Fruit fly (Drosophila melanogaster): ENCODE measurements around the gene Srp68.

The Srp68 gene

DNA sequence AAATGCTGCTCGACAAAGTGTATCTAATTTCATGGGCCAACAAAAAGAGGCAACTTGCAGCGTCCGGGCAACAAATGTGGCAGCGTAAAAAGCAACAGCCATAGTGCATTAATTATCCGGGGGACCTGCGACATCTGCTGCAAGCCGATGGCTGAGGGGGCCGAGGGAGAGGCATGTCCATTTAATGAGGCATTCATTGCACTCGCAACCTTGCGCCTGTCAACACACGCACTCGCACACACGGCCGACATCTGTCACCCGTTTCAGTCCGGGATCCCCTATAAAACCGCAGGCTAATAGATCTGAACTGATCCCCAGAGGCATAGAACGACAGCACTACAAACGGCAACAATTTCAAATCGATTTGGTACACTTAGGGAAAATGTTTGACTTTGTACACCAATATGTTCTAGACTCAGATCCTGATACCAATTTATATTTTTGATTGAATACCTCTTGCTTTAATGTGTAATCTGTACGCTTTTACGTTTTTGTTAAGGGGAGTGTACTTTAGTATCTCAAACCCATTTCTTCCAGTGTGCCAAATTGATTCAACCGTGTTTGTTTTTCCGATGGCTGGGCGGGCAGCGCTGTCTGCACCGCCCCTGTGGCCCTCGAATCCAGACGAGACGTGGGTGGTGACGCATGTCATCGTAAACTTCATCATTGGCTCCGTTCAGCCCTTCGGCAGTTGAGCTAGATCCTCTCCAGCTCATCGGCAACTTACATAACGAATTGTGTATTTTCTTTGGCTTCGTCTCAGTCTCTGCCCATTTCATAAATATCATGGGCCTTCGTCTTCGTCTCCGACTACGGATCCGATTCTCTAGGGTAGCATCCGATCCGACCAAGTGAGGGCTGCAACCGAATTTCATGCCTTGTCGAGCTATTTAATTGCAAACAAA, 36.9 kb downstream of the Srp68 start:
- no peak for TF ChIP-seq psq (optimal IDR thresholded peaks at IDR 0.05)
- TF ChIP-seq ttk (optimal IDR thresholded peaks at IDR 0.05) = no peak
- no peak for TF ChIP-seq insv (optimal IDR thresholded peaks at IDR 0.05)
- TF ChIP-seq Sin3A (optimal IDR thresholded peaks at IDR 0.05) = no peak
- no peak for TF ChIP-seq Myc (optimal IDR thresholded peaks at IDR 0.05)
- no peak for TF ChIP-seq h (optimal IDR thresholded peaks at IDR 0.05)

DNA sequence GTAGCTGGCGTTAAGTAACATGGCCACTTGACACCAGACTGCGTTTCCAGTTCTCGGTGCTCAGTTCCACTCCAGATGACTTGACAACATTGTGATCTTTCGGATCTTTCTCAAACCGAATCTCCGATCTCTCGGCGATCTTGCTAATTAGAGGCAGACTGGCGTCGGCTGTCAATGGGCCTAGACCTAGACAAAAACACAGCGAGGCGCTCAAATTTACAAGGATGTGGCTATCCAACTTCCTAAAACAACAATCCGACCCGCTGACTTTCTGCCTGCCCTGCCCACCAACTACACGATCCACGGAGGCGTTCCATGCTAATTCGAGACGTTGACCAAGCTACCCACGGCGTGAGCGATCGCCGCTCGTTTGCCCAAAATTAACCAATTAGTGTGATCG, 38.9 kb downstream of the Srp68 start:
- TF ChIP-seq ttk (optimal IDR thresholded peaks at IDR 0.05) = no peak
- TF ChIP-seq h (optimal IDR thresholded peaks at IDR 0.05) = no peak
- TF ChIP-seq psq (optimal IDR thresholded peaks at IDR 0.05) = no peak
- no peak for TF ChIP-seq Sin3A (optimal IDR thresholded peaks at IDR 0.05)
- no peak for TF ChIP-seq insv (optimal IDR thresholded peaks at IDR 0.05)
- no peak for TF ChIP-seq Myc (optimal IDR thresholded peaks at IDR 0.05)

DNA sequence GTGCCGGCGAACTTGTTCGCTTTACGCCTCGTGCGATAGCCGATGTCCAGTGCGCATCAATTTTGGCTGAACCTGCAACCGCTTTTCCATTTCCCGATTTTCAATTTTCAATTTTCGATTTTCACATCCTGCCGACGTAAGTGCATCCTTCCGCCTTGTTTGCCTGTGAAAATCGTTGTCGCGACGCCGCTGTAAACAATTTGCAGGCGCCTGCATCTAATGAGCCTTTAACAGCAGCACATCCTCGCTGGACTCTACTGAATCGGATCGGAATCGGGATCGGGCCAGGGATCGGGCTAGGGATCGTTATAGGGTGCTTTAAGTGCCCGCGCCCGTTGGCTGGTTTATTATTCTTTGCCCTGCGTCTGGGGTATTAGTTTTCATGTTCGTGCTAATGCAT, 42.6 kb downstream of the Srp68 start:
- TF ChIP-seq ttk (optimal IDR thresholded peaks at IDR 0.05) (no peak), Sin3A (optimal IDR thresholded peaks at IDR 0.05) (no peak), psq (optimal IDR thresholded peaks at IDR 0.05) (no peak), h (optimal IDR thresholded peaks at IDR 0.05) (no peak), Myc (optimal IDR thresholded peaks at IDR 0.05) (no peak), insv (optimal IDR thresholded peaks at IDR 0.05) (no peak)

DNA sequence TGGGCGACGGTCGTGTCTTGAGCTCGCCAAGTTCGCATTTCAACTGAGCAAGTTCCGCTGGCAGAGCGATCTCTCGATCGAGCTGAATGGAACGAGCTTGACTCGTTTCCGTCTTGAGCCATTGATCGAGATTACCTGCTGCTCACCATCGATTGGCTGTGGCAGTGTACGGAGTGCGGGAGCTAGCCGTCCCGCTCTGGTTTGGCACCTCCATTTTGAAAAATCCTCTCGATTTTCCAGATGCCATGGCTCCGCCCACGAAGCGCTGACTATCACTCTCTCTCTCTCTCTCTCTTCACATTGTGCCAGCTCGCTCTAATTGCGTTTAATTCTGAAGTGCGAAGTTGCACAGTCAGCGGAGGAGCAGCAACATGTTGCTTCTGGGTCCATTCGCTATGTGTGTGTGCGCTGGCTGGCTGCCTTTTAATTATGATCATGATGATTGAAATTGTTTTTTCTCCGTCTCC, 44.4 kb downstream of the Srp68 start, which contains the start of gene Doc2:
Gene Doc2 (minus strand): TSS at position 51 of the 467 bp plus-strand sequence.
- no peak for TF ChIP-seq psq (optimal IDR thresholded peaks at IDR 0.05)
- TF ChIP-seq ttk (optimal IDR thresholded peaks at IDR 0.05) = no peak
- TF ChIP-seq Sin3A (optimal IDR thresholded peaks at IDR 0.05) = no peak
- no peak for TF ChIP-seq h (optimal IDR thresholded peaks at IDR 0.05)
- no peak for TF ChIP-seq Myc (optimal IDR thresholded peaks at IDR 0.05)
- TF ChIP-seq insv (optimal IDR thresholded peaks at IDR 0.05) = no peak

DNA sequence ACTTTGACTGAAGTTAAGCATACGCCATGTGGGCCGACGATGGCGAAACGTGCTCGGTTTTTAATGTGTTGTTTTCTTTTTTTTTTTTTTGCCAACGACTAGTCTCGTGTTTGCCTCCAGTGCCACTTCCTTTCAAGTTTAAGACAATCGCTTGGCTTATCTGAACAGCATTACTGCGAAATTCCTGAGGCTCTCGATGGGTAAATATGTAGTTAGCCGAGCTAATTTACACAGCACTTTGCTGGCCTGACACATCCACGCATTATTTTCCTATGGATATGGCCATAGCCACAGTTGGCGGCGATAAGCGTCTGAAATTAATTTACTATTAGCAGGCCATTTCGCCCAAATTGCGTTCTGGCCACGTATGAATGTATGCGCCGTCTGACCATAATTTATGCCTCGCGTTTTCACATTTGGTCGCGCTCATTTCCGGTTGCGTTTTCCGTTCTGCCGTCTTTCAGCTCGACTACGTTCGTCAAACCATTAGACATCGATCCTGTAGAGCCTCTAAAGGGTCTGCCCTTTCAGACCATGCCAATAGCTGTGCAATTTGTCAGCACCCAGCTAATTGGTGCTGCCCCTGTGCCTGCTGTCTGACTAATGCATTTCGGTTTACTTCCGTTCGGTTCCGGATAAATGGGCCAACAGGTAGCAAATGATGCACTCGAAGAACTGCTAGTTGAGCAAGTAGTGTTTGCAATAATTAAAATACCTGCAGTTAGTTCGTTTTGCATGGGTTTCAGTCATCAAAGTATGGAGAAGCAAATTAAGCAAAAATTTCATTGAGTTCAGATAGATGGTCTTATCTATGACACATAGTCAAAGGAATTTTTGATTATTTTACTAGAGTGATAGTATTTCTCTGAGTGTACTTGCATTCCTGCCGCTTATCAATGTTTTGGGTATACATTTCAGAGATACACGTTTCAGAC, 45.9 kb downstream of the Srp68 start:
- TF ChIP-seq insv (optimal IDR thresholded peaks at IDR 0.05) = no peak
- no peak for TF ChIP-seq Myc (optimal IDR thresholded peaks at IDR 0.05)
- no peak for TF ChIP-seq psq (optimal IDR thresholded peaks at IDR 0.05)
- no peak for TF ChIP-seq h (optimal IDR thresholded peaks at IDR 0.05)
- no peak for TF ChIP-seq Sin3A (optimal IDR thresholded peaks at IDR 0.05)
- TF ChIP-seq ttk (optimal IDR thresholded peaks at IDR 0.05) = no peak

DNA sequence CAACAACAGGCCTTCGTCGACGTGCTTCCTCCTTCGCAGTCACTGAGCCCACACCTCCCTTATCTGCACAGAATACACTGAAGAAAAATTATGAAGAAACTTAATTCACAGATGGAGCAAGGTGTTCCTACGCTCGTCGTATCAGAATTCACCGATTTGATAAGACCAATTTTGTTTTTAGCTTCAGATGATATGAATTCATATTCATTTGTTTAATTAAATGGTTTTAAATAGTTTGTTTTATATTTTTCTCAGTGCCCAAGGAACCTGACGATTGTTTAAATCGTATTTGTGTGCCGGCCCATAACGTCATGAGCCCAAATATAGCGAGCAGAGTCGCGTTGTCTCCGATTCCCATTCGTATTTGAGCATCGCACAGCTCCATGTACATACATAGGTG, 48.8 kb downstream of the Srp68 start:
- TF ChIP-seq Myc (optimal IDR thresholded peaks at IDR 0.05) (no peak), Sin3A (optimal IDR thresholded peaks at IDR 0.05) (no peak), psq (optimal IDR thresholded peaks at IDR 0.05) (no peak), h (optimal IDR thresholded peaks at IDR 0.05) (no peak), insv (optimal IDR thresholded peaks at IDR 0.05) (no peak), ttk (optimal IDR thresholded peaks at IDR 0.05) (no peak)

DNA sequence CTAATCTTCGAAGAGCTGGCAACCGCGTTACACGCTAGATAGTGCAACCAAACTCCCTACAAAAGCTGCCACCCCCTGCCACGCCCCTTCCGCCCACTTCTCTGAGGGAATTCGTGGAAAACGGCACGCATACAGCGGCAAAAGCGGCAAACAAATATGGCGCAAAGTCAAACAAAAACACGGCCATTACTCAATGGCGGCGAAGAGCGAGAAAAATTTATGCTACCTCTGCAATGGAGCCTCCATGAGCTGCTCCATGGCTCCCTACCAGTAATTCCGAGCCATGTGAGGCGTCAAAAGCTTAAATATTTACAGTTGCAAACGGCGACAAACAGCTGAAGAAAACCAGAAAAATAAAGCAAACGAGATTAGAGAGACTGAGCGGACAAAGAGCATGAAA, 49.9 kb downstream of the Srp68 start:
- no peak for TF ChIP-seq Sin3A (optimal IDR thresholded peaks at IDR 0.05)
- no peak for TF ChIP-seq insv (optimal IDR thresholded peaks at IDR 0.05)
- TF ChIP-seq Myc (optimal IDR thresholded peaks at IDR 0.05) = no peak
- TF ChIP-seq psq (optimal IDR thresholded peaks at IDR 0.05) = no peak
- TF ChIP-seq ttk (optimal IDR thresholded peaks at IDR 0.05) = no peak
- no peak for TF ChIP-seq h (optimal IDR thresholded peaks at IDR 0.05)

DNA sequence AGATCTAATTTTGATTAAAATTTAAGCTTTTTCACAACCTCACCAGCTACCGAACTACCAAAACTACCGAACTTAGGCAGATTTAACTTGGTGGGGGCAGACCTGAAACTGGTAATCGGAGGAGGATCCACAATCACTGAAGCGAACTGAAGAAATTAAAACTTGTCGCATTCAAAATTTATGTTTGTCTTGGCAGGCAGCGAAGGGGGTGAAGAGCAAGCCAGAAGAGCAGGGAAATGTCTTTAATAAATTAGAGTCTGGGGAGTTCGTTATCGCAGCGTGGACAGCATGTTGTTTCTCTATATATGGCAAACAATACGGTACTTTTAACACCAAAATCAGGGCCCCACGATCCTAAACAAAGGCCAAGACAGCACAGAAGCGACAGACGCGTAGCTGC, 50.3 kb downstream of the Srp68 start:
- TF ChIP-seq ttk (optimal IDR thresholded peaks at IDR 0.05) (no peak), Myc (optimal IDR thresholded peaks at IDR 0.05) (no peak), Sin3A (optimal IDR thresholded peaks at IDR 0.05) (no peak), psq (optimal IDR thresholded peaks at IDR 0.05) (no peak)

DNA sequence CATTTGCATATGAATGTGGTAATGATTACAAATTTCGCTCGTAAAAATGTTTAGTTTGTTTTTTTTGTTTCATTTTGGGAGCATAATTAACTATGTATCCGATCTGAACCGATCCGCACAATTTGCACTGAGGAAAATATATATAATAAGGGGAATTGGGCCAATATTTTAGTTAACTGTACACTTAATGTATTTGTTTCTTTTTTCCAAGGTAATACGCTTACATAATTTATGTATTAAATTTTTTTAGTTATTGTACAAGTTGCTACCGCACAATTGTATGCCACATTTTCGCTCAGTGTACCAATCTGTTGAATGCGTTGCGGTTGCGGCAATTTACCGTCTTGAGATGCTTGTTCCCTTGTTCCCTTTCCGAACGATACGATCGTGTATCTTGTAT, 50.8 kb downstream of the Srp68 start:
- TF ChIP-seq ttk (optimal IDR thresholded peaks at IDR 0.05) (no peak), insv (optimal IDR thresholded peaks at IDR 0.05) (no peak), Sin3A (optimal IDR thresholded peaks at IDR 0.05) (no peak), h (optimal IDR thresholded peaks at IDR 0.05) (no peak), Myc (optimal IDR thresholded peaks at IDR 0.05) (no peak), psq (optimal IDR thresholded peaks at IDR 0.05) (no peak)

DNA sequence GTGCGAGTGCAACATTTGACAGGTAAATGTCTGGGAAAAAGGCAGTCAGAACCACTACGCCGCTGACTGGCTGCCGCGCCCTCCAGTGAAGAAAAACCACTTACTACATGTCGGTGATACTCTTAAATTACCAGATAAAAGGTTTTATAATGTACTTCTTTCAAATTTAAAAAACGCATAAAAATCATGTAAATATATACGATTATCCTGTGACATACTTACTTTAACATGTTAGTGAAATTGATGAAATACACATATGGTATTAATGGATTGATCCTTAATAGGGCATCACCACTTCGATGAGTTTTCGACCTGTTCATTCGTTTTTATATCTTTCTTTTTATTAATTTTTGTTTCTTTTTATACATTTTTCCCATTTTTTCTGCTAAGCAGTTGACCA, 51.7 kb downstream of the Srp68 start:
- TF ChIP-seq insv (optimal IDR thresholded peaks at IDR 0.05) = no peak
- no peak for TF ChIP-seq Sin3A (optimal IDR thresholded peaks at IDR 0.05)
- no peak for TF ChIP-seq ttk (optimal IDR thresholded peaks at IDR 0.05)
- no peak for TF ChIP-seq h (optimal IDR thresholded peaks at IDR 0.05)
- TF ChIP-seq psq (optimal IDR thresholded peaks at IDR 0.05) = no peak
- no peak for TF ChIP-seq Myc (optimal IDR thresholded peaks at IDR 0.05)
